Worm (Caenorhabditis elegans): ENCODE results near the gene F16B12.6.

The F16B12.6 gene

DNA sequence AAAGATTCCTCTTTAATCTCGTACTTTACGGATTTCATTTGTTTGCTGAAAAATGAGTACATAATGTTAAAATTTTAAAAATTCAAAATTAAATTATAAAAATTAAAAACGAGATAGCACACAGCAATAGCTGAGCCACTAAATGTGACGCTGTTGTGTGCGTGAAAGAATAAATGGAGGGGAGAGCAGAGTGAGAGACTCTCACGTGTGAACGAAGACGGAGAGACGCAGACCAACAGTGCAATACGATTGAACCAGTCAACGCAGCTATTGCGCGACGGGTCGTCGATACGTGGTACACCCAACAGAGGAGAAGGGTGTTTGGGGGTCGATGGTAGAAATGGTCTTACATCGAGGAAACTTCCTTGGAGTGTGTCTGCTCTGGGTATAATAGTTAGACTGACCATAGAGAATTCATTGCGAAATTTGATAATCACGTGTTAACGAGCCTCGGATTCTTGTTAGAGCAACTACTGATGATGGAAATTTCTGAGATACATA, 3.4 kb upstream of the F16B12.6 start, which contains the start of gene F16B12.4:
Gene F16B12.4, minus strand, starts transcription at position 51 of the 501 bp plus-strand sequence.
- TF ChIP-seq W03F9.2 (tag; optimal IDR thresholded peaks at IDR 0.05): no peak
- TF ChIP-seq dao-5 (tag; optimal IDR thresholded peaks at IDR 0.05): no peak
- no peak for TF ChIP-seq him-1 (tag; optimal IDR thresholded peaks at IDR 0.05)

DNA sequence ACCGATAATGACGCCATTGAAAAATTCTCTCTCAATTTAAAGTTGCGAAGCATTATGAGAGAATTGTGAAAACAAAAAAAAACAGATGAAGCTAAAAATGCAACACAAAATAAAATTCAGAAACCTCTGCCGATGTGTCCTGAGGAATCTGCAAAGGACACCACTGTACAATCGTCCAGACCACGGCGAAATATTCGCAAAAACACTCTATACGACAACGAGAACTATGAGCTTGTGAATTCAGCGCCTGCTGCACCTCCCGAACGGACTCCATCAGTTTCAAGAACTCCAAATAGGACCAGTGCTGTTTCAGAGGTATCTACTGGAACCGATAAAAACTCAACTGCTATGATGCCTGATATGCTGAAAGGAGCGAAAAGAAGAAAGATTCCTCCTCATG, 358 bp downstream of the F16B12.6 start:
- TF ChIP-seq dao-5 (tag; optimal IDR thresholded peaks at IDR 0.05) (no peak), W03F9.2 (tag; optimal IDR thresholded peaks at IDR 0.05) (no peak), him-1 (tag; optimal IDR thresholded peaks at IDR 0.05) (no peak)

DNA sequence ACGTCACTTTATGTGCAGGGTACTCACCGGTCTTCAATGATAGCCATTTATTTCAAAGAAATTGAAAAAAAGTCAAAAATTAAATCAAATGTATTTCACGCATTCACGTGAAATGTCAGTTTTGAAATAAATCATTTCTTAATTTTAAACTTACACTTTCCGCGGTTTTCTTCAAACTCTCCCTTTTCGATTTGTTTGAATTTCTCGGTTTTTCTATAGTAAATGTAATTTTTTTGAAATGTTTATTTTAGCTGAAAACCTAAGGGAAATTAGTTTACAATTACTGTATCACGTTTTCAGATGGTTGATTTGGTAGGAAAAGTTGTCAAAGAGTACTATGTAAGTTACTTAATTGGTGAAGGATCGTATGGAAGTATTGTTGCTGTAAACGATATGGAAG, 6.1 kb downstream of the F16B12.6 start, which contains the start of gene F16B12.7:
Gene F16B12.7, plus strand, starts transcription at position 301 of the 400 bp plus-strand sequence.
- TF ChIP-seq W03F9.2 (tag; optimal IDR thresholded peaks at IDR 0.05) (no peak), dao-5 (tag; optimal IDR thresholded peaks at IDR 0.05) (no peak), him-1 (tag; optimal IDR thresholded peaks at IDR 0.05) (no peak)

DNA sequence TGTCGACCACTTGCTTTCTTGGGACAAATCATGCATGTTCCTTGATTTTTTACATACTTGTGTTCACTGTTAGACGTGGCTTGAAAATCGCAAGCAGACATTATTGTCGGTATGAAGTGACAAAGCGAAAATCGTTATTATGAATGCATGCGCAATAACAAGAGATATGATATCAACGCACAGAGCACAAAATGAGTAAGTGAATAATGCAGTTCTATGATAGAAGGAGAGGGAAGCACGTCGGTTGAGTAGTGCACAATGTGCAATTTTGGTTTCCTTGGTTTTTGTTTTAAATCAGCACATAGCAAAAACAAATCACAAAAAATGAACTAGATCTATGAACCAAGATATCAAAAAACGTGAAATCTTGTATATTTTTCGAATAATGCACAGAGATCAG, 11.2 kb downstream of the F16B12.6 start, which contains the start of gene nhr-281:
Gene nhr-281, minus strand, starts transcription at position 101 of the 400 bp plus-strand sequence.
- TF ChIP-seq W03F9.2 (tag; optimal IDR thresholded peaks at IDR 0.05): no peak
- TF ChIP-seq him-1 (tag; optimal IDR thresholded peaks at IDR 0.05): no peak
- no peak for TF ChIP-seq dao-5 (tag; optimal IDR thresholded peaks at IDR 0.05)

DNA sequence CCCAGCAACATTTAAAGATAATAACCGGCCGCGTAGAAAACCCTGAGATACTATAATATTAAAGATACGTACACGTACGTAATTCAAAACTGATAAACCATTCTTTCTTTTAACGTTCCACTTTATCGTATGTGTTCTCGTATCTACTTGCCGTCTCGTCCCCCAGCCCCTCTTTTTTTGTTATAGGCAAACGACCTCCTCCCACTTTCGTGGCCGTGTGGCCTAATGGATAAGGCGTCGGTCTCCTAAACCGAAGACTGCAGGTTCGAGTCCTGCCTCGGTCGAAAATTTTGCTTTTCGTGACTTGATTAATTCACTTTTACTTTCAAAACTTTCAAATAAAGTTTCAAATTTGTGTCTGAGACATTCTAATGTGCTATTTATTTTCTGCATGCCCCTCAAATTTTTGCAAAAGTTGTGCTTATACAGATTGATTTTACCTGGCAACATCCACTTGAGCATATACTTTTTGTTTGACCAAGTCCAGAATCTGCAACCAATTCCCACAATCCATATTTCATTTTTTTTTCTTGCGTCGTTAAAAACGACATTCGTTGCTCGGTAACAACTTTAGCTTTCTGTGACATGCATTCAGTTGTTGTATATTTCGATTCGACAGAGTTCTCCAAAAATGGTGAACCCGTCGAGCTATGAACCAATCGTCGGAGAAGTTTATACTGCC, 13.5 kb downstream of the F16B12.6 start, which contains the start of gene F28H6.7:
Gene F28H6.7, plus strand, starts transcription at position 632 of the 682 bp plus-strand sequence.
- TF ChIP-seq W03F9.2 (tag; optimal IDR thresholded peaks at IDR 0.05) (no peak), dao-5 (tag; optimal IDR thresholded peaks at IDR 0.05) (peak; percentile 17)

DNA sequence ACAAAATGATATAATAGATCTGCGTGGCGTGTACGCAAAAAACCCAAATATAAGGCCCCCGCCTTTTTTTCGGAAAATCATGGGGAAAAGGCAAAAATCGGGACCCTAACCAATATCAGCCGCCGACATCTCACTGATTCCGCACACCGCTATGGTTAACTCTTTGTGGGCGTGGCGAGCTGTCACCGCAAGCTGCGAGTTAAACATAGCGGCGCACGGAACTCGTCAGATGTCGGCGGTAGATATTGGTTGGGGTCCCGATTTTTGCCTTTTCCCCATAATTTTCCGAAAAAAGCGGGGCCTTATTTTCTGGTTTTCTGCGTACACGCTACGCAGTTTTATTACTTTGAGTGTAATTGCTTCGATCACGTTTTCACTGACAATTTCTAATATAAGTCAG, 16.6 kb downstream of the F16B12.6 start:
- TF ChIP-seq W03F9.2 (tag; optimal IDR thresholded peaks at IDR 0.05) (no peak), him-1 (tag; optimal IDR thresholded peaks at IDR 0.05) (no peak), dao-5 (tag; optimal IDR thresholded peaks at IDR 0.05) (no peak)

DNA sequence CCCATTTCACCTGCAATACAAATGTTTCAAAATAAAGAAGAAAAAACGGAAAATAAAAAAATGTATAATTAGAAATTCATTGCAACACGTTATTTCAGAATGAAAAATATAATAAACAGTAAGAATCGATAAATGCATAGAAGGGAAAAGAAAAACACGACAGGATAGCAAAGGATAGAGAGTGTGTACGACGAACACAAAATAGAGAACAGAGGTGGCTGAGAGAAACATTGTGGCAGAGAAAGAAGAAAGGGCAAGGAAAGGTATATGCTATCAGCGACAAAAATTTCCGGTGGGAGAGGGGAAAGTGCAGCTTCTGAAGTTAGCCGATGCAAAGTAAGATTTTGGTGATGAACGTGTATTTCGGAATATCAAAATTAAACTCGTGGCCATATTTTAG, 23.8 kb downstream of the F16B12.6 start, which contains the start of gene F28H6.6:
Gene F28H6.6, minus strand, starts transcription at position 10 of the 400 bp plus-strand sequence.
- no peak for TF ChIP-seq him-1 (tag; optimal IDR thresholded peaks at IDR 0.05)
- TF ChIP-seq dao-5 (tag; optimal IDR thresholded peaks at IDR 0.05): no peak
- no peak for TF ChIP-seq W03F9.2 (tag; optimal IDR thresholded peaks at IDR 0.05)

DNA sequence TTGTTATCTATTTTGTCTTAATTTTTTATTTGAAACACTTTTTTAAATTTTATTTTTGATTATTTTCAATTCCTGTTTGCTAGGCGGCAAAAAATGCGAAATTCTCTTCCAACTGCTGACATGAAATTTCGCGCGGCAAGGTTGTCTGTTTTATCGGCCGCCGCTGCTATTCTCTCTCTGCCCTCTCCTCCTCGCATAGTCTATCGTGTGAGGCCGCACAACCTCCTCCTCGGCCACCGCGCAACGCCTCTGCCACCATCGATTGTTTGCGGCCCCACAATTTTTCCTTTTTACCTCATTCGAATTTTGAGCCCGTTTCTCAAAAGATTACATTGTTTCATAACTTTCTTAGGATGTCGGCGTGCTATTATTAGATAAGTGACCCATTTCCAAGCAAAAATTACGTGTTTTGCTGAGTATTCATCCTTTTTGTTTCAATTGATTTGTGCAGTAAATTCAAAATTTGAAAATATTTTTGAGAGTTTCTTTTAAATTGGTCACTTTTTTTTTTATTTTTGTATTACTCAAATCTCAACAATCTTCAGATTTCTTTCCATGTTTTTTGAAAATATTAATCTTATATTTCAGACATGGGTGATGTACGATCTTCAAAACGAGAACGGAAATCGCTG, 25.3 kb downstream of the F16B12.6 start, which contains the start of gene F28H6.4:
Gene F28H6.4, plus strand, starts transcription at position 582 of the 632 bp plus-strand sequence.
- TF ChIP-seq W03F9.2 (tag; optimal IDR thresholded peaks at IDR 0.05) (no peak), him-1 (tag; optimal IDR thresholded peaks at IDR 0.05) (no peak), dao-5 (tag; optimal IDR thresholded peaks at IDR 0.05) (no peak)

DNA sequence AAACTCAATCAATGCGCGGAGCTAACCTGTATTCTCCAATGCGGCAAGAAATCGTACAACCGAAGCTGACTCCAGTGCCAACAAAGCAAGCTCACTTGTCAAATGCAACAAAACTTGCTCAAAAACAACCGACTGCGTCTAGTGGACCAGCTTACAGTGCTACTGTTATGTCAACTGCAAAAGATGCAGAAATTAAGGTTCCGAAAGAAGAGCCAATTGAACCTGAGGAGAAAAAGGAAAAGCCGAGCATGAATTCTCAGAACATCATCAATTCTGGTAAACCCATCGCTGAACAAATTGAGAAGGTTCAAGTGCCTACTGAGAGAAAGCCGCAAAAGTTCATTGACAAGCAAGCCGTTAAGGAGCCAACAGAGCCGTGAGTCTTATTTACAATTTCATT, 29.4 kb downstream of the F16B12.6 start:
- TF ChIP-seq W03F9.2 (tag; optimal IDR thresholded peaks at IDR 0.05) (no peak), dao-5 (tag; optimal IDR thresholded peaks at IDR 0.05) (no peak), him-1 (tag; optimal IDR thresholded peaks at IDR 0.05) (no peak)

DNA sequence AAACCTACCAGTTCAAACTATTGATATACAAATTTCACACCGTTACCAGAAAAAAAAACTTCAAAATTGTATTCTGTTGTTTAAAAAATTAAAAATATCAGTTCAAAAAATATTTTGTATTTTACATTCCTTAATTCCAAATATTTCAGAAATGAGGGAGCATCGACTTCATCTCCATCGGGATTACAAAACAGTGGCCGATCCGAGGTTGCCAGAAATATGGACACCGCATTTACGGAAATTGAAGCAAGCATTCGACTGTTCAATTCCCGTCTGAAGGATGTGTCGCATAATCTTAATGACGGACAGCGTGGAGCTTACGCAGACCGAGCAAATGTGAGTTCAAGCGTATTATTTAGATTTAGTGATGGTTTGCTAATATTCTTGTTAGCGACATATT, 30.6 kb downstream of the F16B12.6 start:
- TF ChIP-seq dao-5 (tag; optimal IDR thresholded peaks at IDR 0.05): no peak
- TF ChIP-seq W03F9.2 (tag; optimal IDR thresholded peaks at IDR 0.05): no peak
- no peak for TF ChIP-seq him-1 (tag; optimal IDR thresholded peaks at IDR 0.05)

DNA sequence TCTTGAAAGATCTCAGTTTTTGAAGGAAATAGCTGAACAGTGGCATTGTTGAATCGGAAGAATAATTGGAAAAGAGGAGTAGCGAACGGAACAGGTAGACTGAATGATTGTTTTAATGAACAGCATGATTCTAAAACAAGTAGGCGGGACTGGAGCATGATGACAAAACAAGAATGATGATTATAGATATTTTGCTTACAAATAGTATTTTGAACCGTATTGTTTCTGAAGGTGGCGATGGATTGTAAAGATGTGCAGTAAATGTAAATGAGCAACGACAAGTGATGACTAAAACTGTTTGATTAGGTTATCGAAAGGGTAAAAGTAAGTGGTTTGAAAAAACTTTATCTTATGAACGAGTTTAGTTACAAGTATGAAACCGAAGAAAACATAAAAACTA, 32.1 kb downstream of the F16B12.6 start, which contains the start of gene F28H6.8:
Gene F28H6.8, minus strand, starts transcription at position 101 of the 400 bp plus-strand sequence.
- TF ChIP-seq him-1 (tag; optimal IDR thresholded peaks at IDR 0.05) (no peak), W03F9.2 (tag; optimal IDR thresholded peaks at IDR 0.05) (no peak), dao-5 (tag; optimal IDR thresholded peaks at IDR 0.05) (no peak)

DNA sequence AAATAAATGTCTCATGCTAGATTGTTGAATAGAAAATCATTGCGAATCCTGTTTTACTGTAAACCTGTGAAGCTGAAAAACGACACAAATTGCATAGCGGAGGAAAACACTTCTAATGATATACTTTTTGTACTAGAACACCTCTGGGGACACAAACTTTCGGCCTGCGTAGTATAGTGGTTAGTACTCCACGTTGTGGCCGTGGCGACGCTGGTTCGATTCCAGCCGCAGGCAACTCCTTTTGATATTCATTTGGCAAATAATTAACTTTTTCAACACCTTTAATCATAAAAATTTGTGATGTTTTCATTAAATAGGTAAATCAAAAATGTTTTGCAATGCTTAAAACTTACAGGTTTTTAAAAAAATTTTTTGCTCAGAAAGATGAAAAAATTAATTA, 32.8 kb downstream of the F16B12.6 start:
- TF ChIP-seq him-1 (tag; optimal IDR thresholded peaks at IDR 0.05): no peak
- peak; percentile 23 for TF ChIP-seq W03F9.2 (tag; optimal IDR thresholded peaks at IDR 0.05)
- no peak for TF ChIP-seq dao-5 (tag; optimal IDR thresholded peaks at IDR 0.05)

DNA sequence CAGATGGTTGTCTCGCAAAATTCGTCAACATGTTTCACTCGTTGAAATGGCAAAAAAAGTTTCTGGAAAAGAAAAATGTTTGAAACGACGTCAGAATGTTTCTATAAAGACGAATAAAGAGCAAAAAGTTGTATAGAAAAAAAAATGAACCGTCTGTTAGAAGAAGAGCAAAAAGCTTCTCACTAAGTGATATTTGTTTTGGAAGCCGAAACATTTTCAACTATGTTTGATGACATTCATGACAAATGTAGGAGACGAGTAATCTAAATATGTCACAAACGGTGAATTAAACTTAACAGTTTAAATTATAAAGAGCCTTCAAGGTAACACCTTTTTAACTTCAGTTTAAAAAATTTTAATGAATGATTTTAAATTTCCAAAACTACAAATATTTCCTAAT, 37.9 kb downstream of the F16B12.6 start, which contains the start of gene nkat-1:
Gene nkat-1, minus strand, starts transcription at position 101 of the 400 bp plus-strand sequence.
- no peak for TF ChIP-seq him-1 (tag; optimal IDR thresholded peaks at IDR 0.05)
- no peak for TF ChIP-seq dao-5 (tag; optimal IDR thresholded peaks at IDR 0.05)
- no peak for TF ChIP-seq W03F9.2 (tag; optimal IDR thresholded peaks at IDR 0.05)

DNA sequence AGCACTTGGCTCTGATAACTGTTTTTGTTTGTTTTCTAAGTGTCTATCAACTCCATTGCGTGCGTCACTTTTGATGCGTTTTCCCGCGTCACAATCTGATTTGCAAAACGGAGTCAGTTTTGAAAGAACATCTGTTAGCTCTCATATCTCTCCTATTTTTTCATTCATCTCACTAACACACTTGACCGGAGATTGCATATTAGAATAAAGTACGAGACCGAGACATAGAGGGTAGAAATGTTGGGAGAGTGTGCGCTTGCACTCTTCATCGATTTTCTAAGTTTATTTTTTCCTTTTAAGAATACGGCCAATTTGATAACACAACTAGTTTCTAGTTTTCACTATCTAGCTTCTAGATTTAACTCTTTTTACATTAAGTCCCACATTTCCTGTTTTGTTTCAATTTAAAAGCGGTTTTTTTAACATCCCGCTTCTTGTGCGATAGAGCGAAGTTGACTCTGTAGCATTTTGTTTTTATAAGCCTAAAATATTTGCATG, 39.3 kb downstream of the F16B12.6 start:
- TF ChIP-seq dao-5 (tag; optimal IDR thresholded peaks at IDR 0.05) (no peak), W03F9.2 (tag; optimal IDR thresholded peaks at IDR 0.05) (no peak), him-1 (tag; optimal IDR thresholded peaks at IDR 0.05) (no peak)
